Worm (Caenorhabditis elegans): Measurements from ENCODE around the gene nspc-15.
A peak's percentile ranks its signal among the peaks of the same experiment; 100 is the strongest.

The nspc-15 gene

ce11 chrX:12364804-12365203 is 4.3 kb downstream of the nspc-15 start, which contains the start of gene F19H6.5:
Gene F19H6.5 (minus strand): TSS chrX:12364904.
- TF ChIP-seq nhr-23 (tag; optimal IDR thresholded peaks at IDR 0.05): no peak
- TF ChIP-seq F13H6.1 (tag; optimal IDR thresholded peaks at IDR 0.05): no peak
- no peak for TF ChIP-seq nhr-237 (tag; optimal IDR thresholded peaks at IDR 0.05)
- no peak for TF ChIP-seq gmeb-1 (tag; optimal IDR thresholded peaks at IDR 0.05)
- TF ChIP-seq mdl-1 (tag; optimal IDR thresholded peaks at IDR 0.05): no peak
- TF ChIP-seq nhr-77 (tag; optimal IDR thresholded peaks at IDR 0.05): no peak
- no peak for TF ChIP-seq Y55F3AM.14 (GFP tag; optimal IDR thresholded peaks at IDR 0.05)
- TF ChIP-seq R02D3.7 (tag; optimal IDR thresholded peaks at IDR 0.05): no peak
- no peak for TF ChIP-seq mbf-1 (tag; optimal IDR thresholded peaks at IDR 0.05)

DNA sequence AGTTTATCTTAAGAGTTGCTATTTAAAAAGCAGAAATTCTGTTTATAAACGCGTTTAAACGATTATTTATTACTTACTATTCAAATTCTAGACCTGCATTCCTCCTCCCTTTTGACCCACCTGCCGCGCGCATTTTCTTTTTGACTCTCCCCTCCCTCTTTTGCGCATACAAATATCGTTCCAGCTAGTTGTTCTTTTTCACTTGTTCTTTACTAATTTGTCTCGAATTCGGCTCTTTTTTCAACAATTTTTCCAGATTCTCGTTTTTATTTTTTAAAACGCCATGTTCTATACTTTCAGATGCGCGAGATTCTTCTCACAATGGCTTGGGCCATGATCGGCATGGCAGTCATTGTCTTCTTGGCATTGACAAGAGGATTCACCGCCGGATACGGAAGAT is 4.8 kb downstream of the nspc-15 start, which contains the start of gene F19H6.4:
F19H6.4 (plus strand) TSS at position 301 of the 400 bp plus-strand sequence.
- TF ChIP-seq peb-1 (tag; optimal IDR thresholded peaks at IDR 0.05) (no peak), nhr-23 (tag; optimal IDR thresholded peaks at IDR 0.05) (no peak), ztf-4 (tag; optimal IDR thresholded peaks at IDR 0.05) (no peak), unc-55 (GFP tag; optimal IDR thresholded peaks at IDR 0.05) (no peak), elt-1 (tag; optimal IDR thresholded peaks at IDR 0.05) (no peak), C34F6.9 (tag; optimal IDR thresholded peaks at IDR 0.05) (no peak), mbf-1 (tag; optimal IDR thresholded peaks at IDR 0.05) (no peak), egl-27 (tag; optimal IDR thresholded peaks at IDR 0.05) (no peak), sma-9 (GFP tag; optimal IDR thresholded peaks at IDR 0.05) (no peak), sma-9 (tag; optimal IDR thresholded peaks at IDR 0.05) (no peak), elt-3 (tag; optimal IDR thresholded peaks at IDR 0.05) (no peak), nhr-6 (tag; optimal IDR thresholded peaks at IDR 0.05) (no peak)

DNA sequence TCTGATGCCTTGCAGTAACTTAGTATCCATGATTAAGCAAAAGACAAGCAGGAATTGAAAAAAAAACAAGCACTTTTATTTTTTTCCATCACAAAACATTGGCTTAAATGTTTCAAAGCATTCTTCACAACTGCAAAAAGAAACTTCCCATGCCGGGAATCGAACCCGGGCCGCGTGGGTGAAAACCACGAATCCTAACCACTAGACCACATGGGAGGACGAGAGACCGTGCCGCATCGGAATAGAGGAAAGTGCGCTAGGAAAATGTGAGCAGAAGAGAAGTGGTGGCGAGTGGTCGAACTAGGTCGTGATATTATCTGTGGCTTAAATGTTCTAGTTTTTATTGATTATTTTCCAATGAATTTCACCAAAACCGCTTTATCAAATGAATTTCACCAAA is 7.0 kb downstream of the nspc-15 start:
- TF ChIP-seq lin-39 (tag; optimal IDR thresholded peaks at IDR 0.05) (no peak), ZK546.5 (tag; optimal IDR thresholded peaks at IDR 0.05) (no peak), nhr-129 (tag; optimal IDR thresholded peaks at IDR 0.05) (peak; percentile 76), blmp-1 (tag; optimal IDR thresholded peaks at IDR 0.05; ENCODE audit: insufficient read depth) (no peak), ztf-11 (tag; optimal IDR thresholded peaks at IDR 0.05) (no peak), nhr-23 (tag; optimal IDR thresholded peaks at IDR 0.05) (no peak), mdl-1 (tag; optimal IDR thresholded peaks at IDR 0.05) (peak in 1 of 2 experiments; percentile 41), R02D3.7 (tag; optimal IDR thresholded peaks at IDR 0.05) (no peak), F13H6.1 (tag; optimal IDR thresholded peaks at IDR 0.05) (peak; percentile 9), ztf-1 (GFP tag; conservative IDR thresholded peaks at IDR 0.05) (no peak), sma-3 (GFP tag; optimal IDR thresholded peaks at IDR 0.05) (no peak), lsy-2 (tag; optimal IDR thresholded peaks at IDR 0.05) (no peak), nhr-10 (tag; optimal IDR thresholded peaks at IDR 0.05) (no peak), nhr-237 (tag; optimal IDR thresholded peaks at IDR 0.05) (no peak), nhr-11 (tag; optimal IDR thresholded peaks at IDR 0.05) (no peak), sem-4 (tag; optimal IDR thresholded peaks at IDR 0.05) (no peak), alr-1 (tag; optimal IDR thresholded peaks at IDR 0.05) (no peak), mab-5 (tag; optimal IDR thresholded peaks at IDR 0.05) (no peak), skn-1 (tag; optimal IDR thresholded peaks at IDR 0.05) (no peak), egl-27 (tag; optimal IDR thresholded peaks at IDR 0.05) (no peak), unc-39 (tag; optimal IDR thresholded peaks at IDR 0.05) (no peak), peb-1 (tag; optimal IDR thresholded peaks at IDR 0.05) (no peak), crh-2 (tag; optimal IDR thresholded peaks at IDR 0.05) (peak; percentile 49), sma-9 (GFP tag; optimal IDR thresholded peaks at IDR 0.05) (peak; percentile 51), sma-9 (tag; optimal IDR thresholded peaks at IDR 0.05) (no peak), ama-1 (optimal IDR thresholded peaks at IDR 0.05) (no peak), elt-3 (tag; optimal IDR thresholded peaks at IDR 0.05) (no peak), nhr-25 (tag; optimal IDR thresholded peaks at IDR 0.05) (no peak), nhr-6 (tag; optimal IDR thresholded peaks at IDR 0.05) (no peak), elt-1 (tag; optimal IDR thresholded peaks at IDR 0.05) (no peak), ceh-82 (tag; optimal IDR thresholded peaks at IDR 0.05) (no peak), unc-62 (GFP tag; optimal IDR thresholded peaks at IDR 0.05) (no peak), lin-11 (tag; optimal IDR thresholded peaks at IDR 0.05) (no peak), Y55F3AM.14 (GFP tag; optimal IDR thresholded peaks at IDR 0.05) (no peak), aly-2 (tag; optimal IDR thresholded peaks at IDR 0.05) (no peak), nhr-12 (tag; optimal IDR thresholded peaks at IDR 0.05) (no peak), gmeb-1 (tag; optimal IDR thresholded peaks at IDR 0.05) (no peak), fos-1 (tag; optimal IDR thresholded peaks at IDR 0.05) (peak; percentile 24), snpc-4 (tag; optimal IDR thresholded peaks at IDR 0.05) (no peak), C34F6.9 (tag; optimal IDR thresholded peaks at IDR 0.05) (peak; percentile 36), zag-1 (tag; optimal IDR thresholded peaks at IDR 0.05) (peak; percentile 35), lin-13 (GFP tag; optimal IDR thresholded peaks at IDR 0.05) (no peak), unc-55 (GFP tag; optimal IDR thresholded peaks at IDR 0.05) (peak; percentile 56), mbf-1 (tag; optimal IDR thresholded peaks at IDR 0.05) (no peak), dmd-4 (tag; optimal IDR thresholded peaks at IDR 0.05) (no peak), ztf-4 (tag; optimal IDR thresholded peaks at IDR 0.05) (no peak), nhr-77 (tag; optimal IDR thresholded peaks at IDR 0.05) (no peak), ceh-16 (tag; optimal IDR thresholded peaks at IDR 0.05) (no peak)
